Fruit fly (Drosophila melanogaster): Measurements from ENCODE around the gene Polr2B.

The Polr2B gene

DNA sequence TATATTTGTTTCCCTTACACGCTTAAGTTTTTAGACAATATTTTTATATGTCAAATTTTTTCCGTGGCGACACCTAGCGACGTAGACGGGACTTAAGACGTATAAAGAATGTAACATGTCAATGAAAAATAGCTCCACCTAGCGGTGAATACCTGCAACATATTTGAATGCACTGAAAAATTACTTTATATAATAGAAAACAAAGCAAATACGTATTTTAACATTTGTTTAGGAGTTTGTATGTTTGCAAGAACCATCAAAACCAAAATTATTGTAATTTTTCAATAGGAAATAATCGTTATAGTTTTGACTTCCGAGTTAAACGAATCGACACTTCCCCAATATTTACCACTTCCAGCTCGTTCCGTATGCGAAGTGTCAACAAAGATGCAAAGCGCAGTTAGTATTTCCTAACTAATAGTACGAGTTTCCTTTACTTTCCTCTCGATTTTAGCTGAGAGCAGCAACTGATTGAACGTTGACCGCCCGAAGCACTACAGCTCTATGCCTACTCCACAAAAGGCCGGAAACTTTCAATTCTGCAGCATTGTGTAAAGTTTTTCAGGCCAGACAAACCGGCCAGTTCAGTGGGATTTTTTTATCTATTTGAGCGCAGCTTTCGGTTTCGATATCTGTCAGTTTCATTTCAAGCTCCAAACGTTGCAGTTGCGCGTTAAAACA is 36.6 kb upstream of the Polr2B start, which contains the start of gene Npc2b (continued):
- peak; percentile 85 for TF ChIP-seq Xbp1 (GFP tag; optimal IDR thresholded peaks at IDR 0.05)
- TF ChIP-seq lilli (GFP tag; optimal IDR thresholded peaks at IDR 0.05) = peak; percentile 76
- no peak for TF ChIP-seq trh (GFP tag; optimal IDR thresholded peaks at IDR 0.05)
- peak; percentile 20 for TF ChIP-seq Dad (GFP tag; optimal IDR thresholded peaks at IDR 0.05)
- TF ChIP-seq CG10431 (GFP tag; optimal IDR thresholded peaks at IDR 0.05) = no peak
- peak; percentile 34 for TF ChIP-seq Asciz (GFP tag; optimal IDR thresholded peaks at IDR 0.05)
- TF ChIP-seq CG4707 (GFP tag; optimal IDR thresholded peaks at IDR 0.05) = no peak
- TF ChIP-seq fd96Cb (tag; optimal IDR thresholded peaks at IDR 0.05) = peak; percentile 17
- no peak for TF ChIP-seq slp2 (GFP tag; optimal IDR thresholded peaks at IDR 0.05)
- peak; percentile 54 for TF ChIP-seq CG7839 (tag; optimal IDR thresholded peaks at IDR 0.05)
- peak; percentile 49 for TF ChIP-seq CG13894 (tag; optimal IDR thresholded peaks at IDR 0.05)

DNA sequence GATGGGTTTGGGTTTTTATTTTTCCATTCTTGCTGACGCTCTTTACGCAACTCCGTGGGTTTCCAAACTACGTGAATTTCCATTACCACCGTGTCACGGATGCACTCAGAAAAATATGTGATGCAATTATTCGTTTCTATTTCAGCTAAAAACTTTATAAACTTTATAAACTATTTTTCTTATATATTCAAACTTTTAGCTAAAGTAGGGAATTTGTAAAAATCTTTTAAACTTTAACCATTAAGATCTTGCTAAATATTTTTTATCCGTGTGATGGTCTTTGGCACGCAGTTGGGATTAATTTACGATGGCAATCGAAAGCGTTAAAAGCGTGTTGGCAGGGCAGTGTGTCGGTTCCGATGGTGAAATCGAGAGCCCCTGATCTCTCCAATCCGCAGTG is 30.2 kb upstream of the Polr2B start:
- TF ChIP-seq kni (GFP tag; optimal IDR thresholded peaks at IDR 0.05) = no peak
- TF ChIP-seq ems (GFP tag; optimal IDR thresholded peaks at IDR 0.05) = no peak
- TF ChIP-seq D19A (tag; optimal IDR thresholded peaks at IDR 0.05) = peak; percentile 42
- no peak for TF ChIP-seq CG12155 (GFP tag; optimal IDR thresholded peaks at IDR 0.05)
- TF ChIP-seq en (GFP tag; optimal IDR thresholded peaks at IDR 0.05) = no peak
- TF ChIP-seq CG15073 (GFP tag; optimal IDR thresholded peaks at IDR 0.05) = no peak
- peak; percentile 50 for TF ChIP-seq Fer3 (tag; optimal IDR thresholded peaks at IDR 0.05)
- TF ChIP-seq HLHmδ (GFP tag; optimal IDR thresholded peaks at IDR 0.05) = no peak
- TF ChIP-seq danr (GFP tag; IDR thresholded peaks at IDR 0.05) = 0 out of 2 replicates have a peak, but pooled peaks have one; percentile 13
- TF ChIP-seq dysf (GFP tag; IDR thresholded peaks at IDR 0.05) = peak; percentile 74
- TF ChIP-seq dm (GFP tag; optimal IDR thresholded peaks at IDR 0.05) = no peak
- TF ChIP-seq kah (GFP tag; optimal IDR thresholded peaks at IDR 0.05) = peak; percentile 17
- no peak for TF ChIP-seq CG31224 (GFP tag; IDR thresholded peaks at IDR 0.05)
- no peak for TF ChIP-seq Camta (GFP tag; optimal IDR thresholded peaks at IDR 0.05)
- TF ChIP-seq CG13296 (GFP tag; optimal IDR thresholded peaks at IDR 0.05) = peak; percentile 52
- no peak for TF ChIP-seq hb (GFP tag; IDR thresholded peaks at IDR 0.05; ENCODE audit: partially characterized antibody)
- TF ChIP-seq Myb (GFP tag; optimal IDR thresholded peaks at IDR 0.05) = no peak
- TF ChIP-seq al (GFP tag; IDR thresholded peaks at IDR 0.05) = no peak
- TF ChIP-seq CG4854 (GFP tag; optimal IDR thresholded peaks at IDR 0.05) = no peak
- TF ChIP-seq CG6765 (GFP tag; optimal IDR thresholded peaks at IDR 0.05) = no peak
- no peak for TF ChIP-seq CG10431 (GFP tag; optimal IDR thresholded peaks at IDR 0.05)
- TF ChIP-seq CG3847 (GFP tag; IDR thresholded peaks at IDR 0.05) = peak; percentile 26; the same call in 1 of the 2 replicates
- TF ChIP-seq Atf3 (GFP tag; optimal IDR thresholded peaks at IDR 0.05) = no peak
- TF ChIP-seq CG11504 (tag; optimal IDR thresholded peaks at IDR 0.05) = peak; percentile 81
- peak; percentile 39 for TF ChIP-seq CG6689 (GFP tag; IDR thresholded peaks at IDR 0.05)
- TF ChIP-seq Fer2 (tag; optimal IDR thresholded peaks at IDR 0.05) = no peak
- peak; percentile 28 for TF ChIP-seq CG14710 (tag; optimal IDR thresholded peaks at IDR 0.05)
- peak; percentile 19 for TF ChIP-seq CG12104 (GFP tag; optimal IDR thresholded peaks at IDR 0.05)
- TF ChIP-seq br (optimal IDR thresholded peaks at IDR 0.05) = no peak
- no peak for TF ChIP-seq Sry-β (GFP tag; optimal IDR thresholded peaks at IDR 0.05)
- TF ChIP-seq Chrac-16 (GFP tag; optimal IDR thresholded peaks at IDR 0.05) = no peak
- TF ChIP-seq CG7745 (tag; optimal IDR thresholded peaks at IDR 0.05) = no peak
- no peak for TF ChIP-seq cato (GFP tag; optimal IDR thresholded peaks at IDR 0.05; ENCODE audit: borderline replicate concordance)
- peak; percentile 41 for TF ChIP-seq esg (GFP tag; conservative IDR thresholded peaks at IDR 0.05)
- TF ChIP-seq twi (tag; optimal IDR thresholded peaks at IDR 0.05) = no peak
- 0 out of 3 replicates have a peak, but pooled peaks have one; percentile 22 for TF ChIP-seq CG11093 (GFP tag; IDR thresholded peaks at IDR 0.05)
- TF ChIP-seq ara (GFP tag; IDR thresholded peaks at IDR 0.05) = peak; percentile 53; the same call in 1 of the 2 replicates
- TF ChIP-seq Drgx (GFP tag; IDR thresholded peaks at IDR 0.05) = no peak
- TF ChIP-seq nerfin-2 (GFP tag; IDR thresholded peaks at IDR 0.05; ENCODE audit: partially characterized antibody) = no peak

All from whole organism, embryonic.